Fruit fly (Drosophila melanogaster) whole organism, prepupa: Measurements from ENCODE around the gene AdipoR.

Experiments
- Blimp-1 ChIP-seq: fragments of 200-800 bp; sonication (Bioruptor generic); optimal IDR thresholded peaks from 3 replicates; lab custom pipeline; 2017; ENCODE audit warnings: missing biosample characterization, missing genetic modification characterization, mild to moderate bottlenecking, moderate library complexity, missing genetic modification reagents
- CG11902 ChIP-seq: fragments of 200-800 bp; sonication (Bioruptor generic); optimal IDR thresholded peaks from 3 replicates; lab custom pipeline; 2016; ENCODE audit warnings: missing biosample characterization, missing genetic modification characterization
- CG15336 ChIP-seq: fragments of 200-800 bp; sonication (Bioruptor generic); IDR thresholded peaks from 2 replicates; pipeline ENCODE4 v1.3.6; 2022; ENCODE audit warnings: missing biosample characterization, missing genetic modification characterization
- CG1621 ChIP-seq: fragments of 200-800 bp; sonication (Bioruptor generic); optimal IDR thresholded peaks from 3 replicates; lab custom pipeline; 2018; ENCODE audit warnings: missing biosample characterization, mild to moderate bottlenecking, missing genetic modification characterization
- CG3032 ChIP-seq: fragments of 200-800 bp; optimal IDR thresholded peaks from 2 replicates; lab custom pipeline; 2019; ENCODE audit warnings: missing biosample characterization, mild to moderate bottlenecking, missing genetic modification characterization, moderate library complexity
- CG31627 ChIP-seq: fragments of 200-800 bp; sonication (Bioruptor generic); optimal IDR thresholded peaks from 3 replicates; lab custom pipeline; 2016; ENCODE audit warnings: missing biosample characterization, missing genetic modification characterization
- CG32006 ChIP-seq: fragments of 200-800 bp; sonication (Bioruptor generic); optimal IDR thresholded peaks from 3 replicates; lab custom pipeline; 2017; ENCODE audit warnings: missing biosample characterization, mild to moderate bottlenecking, missing genetic modification characterization
- CG34406 ChIP-seq: fragments of 200-800 bp; sonication (Bioruptor generic); optimal IDR thresholded peaks from 3 replicates; lab custom pipeline; 2016; ENCODE audit warnings: missing biosample characterization, missing genetic modification characterization
- CG3919 ChIP-seq: fragments of 200-800 bp; sonication (Bioruptor generic); optimal IDR thresholded peaks from 3 replicates; lab custom pipeline; 2016; ENCODE audit warnings: missing biosample characterization, missing genetic modification characterization
- CG4318 ChIP-seq: fragments of 200-800 bp; sonication (Bioruptor generic); optimal IDR thresholded peaks from 3 replicates; lab custom pipeline; 2017; ENCODE audit warnings: missing biosample characterization, mild to moderate bottlenecking, missing genetic modification characterization
- CG6163 ChIP-seq: fragments of 200-800 bp; sonication (Bioruptor generic); IDR thresholded peaks from 3 replicates; pipeline ENCODE4 v1.3.6; 2022; ENCODE audit warnings: missing biosample characterization, missing genetic modification characterization
- CG6276 ChIP-seq: fragments of 200-800 bp; sonication (Bioruptor generic); optimal IDR thresholded peaks from 2 replicates; lab custom pipeline; 2017; ENCODE audit warnings: missing biosample characterization, mild to moderate bottlenecking, missing genetic modification characterization
- CG6792 ChIP-seq: fragments of 200-800 bp; sonication (Bioruptor generic); optimal IDR thresholded peaks from 3 replicates; lab custom pipeline; 2016; ENCODE audit warnings: missing biosample characterization, missing genetic modification characterization
- CG6854 ChIP-seq: fragments of 200-800 bp; sonication (Bioruptor generic); optimal IDR thresholded peaks from 2 replicates; lab custom pipeline; 2017; ENCODE audit warnings: missing biosample characterization, mild to moderate bottlenecking, missing genetic modification characterization
- CG7368 ChIP-seq: fragments of 200-800 bp; sonication (Bioruptor generic); optimal IDR thresholded peaks from 3 replicates; lab custom pipeline; 2016; ENCODE audit warnings: missing biosample characterization, missing genetic modification characterization
- CG8319 ChIP-seq: fragments of 200-800 bp; sonication (Bioruptor generic); optimal IDR thresholded peaks from 3 replicates; lab custom pipeline; 2016; ENCODE audit warnings: missing biosample characterization, missing genetic modification characterization
- CG8632 ChIP-seq: fragments of 200-800 bp; sonication (Bioruptor generic); optimal IDR thresholded peaks from 3 replicates; lab custom pipeline; 2016; ENCODE audit warnings: missing biosample characterization, missing genetic modification characterization
- CG9139 ChIP-seq: fragments of 200-800 bp; sonication (Bioruptor generic); optimal IDR thresholded peaks from 3 replicates; lab custom pipeline; 2017; ENCODE audit warnings: missing biosample characterization, mild to moderate bottlenecking, missing genetic modification characterization
- Eip75B ChIP-seq: fragments of 200-800 bp; sonication (Bioruptor generic); optimal IDR thresholded peaks from 3 replicates; lab custom pipeline; 2016; ENCODE audit warnings: missing biosample characterization, missing genetic modification characterization
- Eip78C ChIP-seq: fragments of 200-800 bp; sonication (Bioruptor generic); peaks from one replicate; lab custom pipeline; 2016; ENCODE audit warnings: missing biosample characterization, missing genetic modification characterization
- Ets21C ChIP-seq: fragments of 200-800 bp; sonication (Bioruptor generic); optimal IDR thresholded peaks from 3 replicates; lab custom pipeline; 2016; ENCODE audit warnings: missing biosample characterization, missing genetic modification characterization
- Ets96B ChIP-seq: fragments of 200-800 bp; optimal IDR thresholded peaks from 2 replicates; lab custom pipeline; 2019; ENCODE audit warnings: missing biosample characterization, mild to moderate bottlenecking, missing genetic modification characterization, moderate library complexity
- Gug ChIP-seq: fragments of 200-800 bp; sonication (Bioruptor generic); IDR thresholded peaks from 2 replicates; pipeline ENCODE4 v1.3.6; 2022; ENCODE audit warnings: missing biosample characterization, missing genetic modification characterization
- Hr39 ChIP-seq: fragments of 200-800 bp; sonication (Bioruptor generic); optimal IDR thresholded peaks from 2 replicates; lab custom pipeline; 2016; ENCODE audit warnings: missing biosample characterization, missing genetic modification characterization
- Met ChIP-seq: fragments of 200-800 bp; sonication (Bioruptor generic); optimal IDR thresholded peaks from 3 replicates; lab custom pipeline; 2016; ENCODE audit warnings: missing biosample characterization, missing genetic modification characterization
- OdsH ChIP-seq: fragments of 200-800 bp; sonication (Bioruptor generic); optimal IDR thresholded peaks from 3 replicates; lab custom pipeline; 2016; ENCODE audit warnings: missing biosample characterization, missing genetic modification characterization
- Smox ChIP-seq: fragments of 200-800 bp; sonication (Bioruptor generic); optimal IDR thresholded peaks from 3 replicates; lab custom pipeline; 2016; ENCODE audit warnings: missing biosample characterization, missing genetic modification characterization
- Sox102F ChIP-seq: fragments of 200-800 bp; sonication (Bioruptor generic); optimal IDR thresholded peaks from 2 replicates; lab custom pipeline; 2016; ENCODE audit warnings: missing biosample characterization, mild to moderate bottlenecking, missing genetic modification characterization
- Sox14 ChIP-seq: fragments of 200-800 bp; sonication (Bioruptor generic); optimal IDR thresholded peaks from 3 replicates; lab custom pipeline; 2016; ENCODE audit warnings: missing biosample characterization, missing genetic modification characterization
- Sox15 ChIP-seq: fragments of 200-800 bp; sonication (Bioruptor generic); optimal IDR thresholded peaks from 3 replicates; lab custom pipeline; 2016; ENCODE audit warnings: missing biosample characterization, missing genetic modification characterization
- acj6 ChIP-seq: fragments of 200-800 bp; sonication (Bioruptor generic); optimal IDR thresholded peaks from 3 replicates; lab custom pipeline; 2016; ENCODE audit warnings: missing biosample characterization, missing genetic modification characterization
- dac ChIP-seq: fragments of 200-800 bp; sonication (Bioruptor generic); optimal IDR thresholded peaks from 2 replicates; lab custom pipeline; 2017; ENCODE audit warnings: missing biosample characterization, mild to moderate bottlenecking, missing genetic modification characterization
- esn ChIP-seq: fragments of 200-800 bp; sonication (Bioruptor generic); optimal IDR thresholded peaks from 2 replicates; lab custom pipeline; 2016; ENCODE audit warnings: missing biosample characterization, mild to moderate bottlenecking, missing genetic modification characterization, moderate library complexity
- fd85E ChIP-seq: fragments of 200-800 bp; sonication (Bioruptor generic); optimal IDR thresholded peaks from 3 replicates; lab custom pipeline; 2016; ENCODE audit warnings: missing biosample characterization, missing genetic modification characterization
- fkh ChIP-seq: fragments of 200-800 bp; sonication (Bioruptor generic); optimal IDR thresholded peaks from 3 replicates; lab custom pipeline; 2017; ENCODE audit warnings: missing biosample characterization, mild to moderate bottlenecking, missing genetic modification characterization, moderate library complexity
- lz ChIP-seq: fragments of 200-800 bp; sonication (Bioruptor generic); optimal IDR thresholded peaks from 3 replicates; lab custom pipeline; 2016; ENCODE audit warnings: missing biosample characterization, missing genetic modification characterization
- net ChIP-seq: fragments of 200-800 bp; sonication (Bioruptor generic); optimal IDR thresholded peaks from 3 replicates; lab custom pipeline; 2016; ENCODE audit warnings: missing biosample characterization, missing genetic modification characterization
- pdm3 ChIP-seq: fragments of 200-800 bp; sonication (Bioruptor generic); optimal IDR thresholded peaks from 3 replicates; lab custom pipeline; 2016; ENCODE audit warnings: missing biosample characterization, missing genetic modification characterization
- salr ChIP-seq, 2 experiments: fragments of 200-800 bp; sonication (Bioruptor generic); optimal IDR thresholded peaks; 3 replicates each; lab custom pipeline; 2016 to 2018; ENCODE audit warnings: missing biosample characterization in 2 of 2, missing genetic modification characterization in 2 of 2, mild to moderate bottlenecking in 1 of 2
- ss ChIP-seq, 2 experiments: fragments of 200-800 bp; sonication (Bioruptor generic); optimal IDR thresholded peaks; 2 replicates in 1 of 2; 3 replicates in 1 of 2; lab custom pipeline; 2017 to 2018; ENCODE audit warnings: mild to moderate bottlenecking in 2 of 2, missing biosample characterization in 2 of 2, missing genetic modification characterization in 2 of 2, moderate library complexity in 1 of 2
- svp ChIP-seq: fragments of 200-800 bp; sonication (Bioruptor generic); peaks from one replicate; lab custom pipeline; 2016; ENCODE audit warnings: missing biosample characterization, missing genetic modification characterization
- topi ChIP-seq: fragments of 200-800 bp; sonication (Bioruptor generic); optimal IDR thresholded peaks from 3 replicates; lab custom pipeline; 2016; ENCODE audit warnings: missing biosample characterization, missing genetic modification characterization
- vri ChIP-seq: fragments of 200-800 bp; sonication (Bioruptor generic); optimal IDR thresholded peaks from 3 replicates; lab custom pipeline; 2016; ENCODE audit warnings: missing biosample characterization, mild to moderate bottlenecking, missing genetic modification characterization

The AdipoR gene

DNA sequence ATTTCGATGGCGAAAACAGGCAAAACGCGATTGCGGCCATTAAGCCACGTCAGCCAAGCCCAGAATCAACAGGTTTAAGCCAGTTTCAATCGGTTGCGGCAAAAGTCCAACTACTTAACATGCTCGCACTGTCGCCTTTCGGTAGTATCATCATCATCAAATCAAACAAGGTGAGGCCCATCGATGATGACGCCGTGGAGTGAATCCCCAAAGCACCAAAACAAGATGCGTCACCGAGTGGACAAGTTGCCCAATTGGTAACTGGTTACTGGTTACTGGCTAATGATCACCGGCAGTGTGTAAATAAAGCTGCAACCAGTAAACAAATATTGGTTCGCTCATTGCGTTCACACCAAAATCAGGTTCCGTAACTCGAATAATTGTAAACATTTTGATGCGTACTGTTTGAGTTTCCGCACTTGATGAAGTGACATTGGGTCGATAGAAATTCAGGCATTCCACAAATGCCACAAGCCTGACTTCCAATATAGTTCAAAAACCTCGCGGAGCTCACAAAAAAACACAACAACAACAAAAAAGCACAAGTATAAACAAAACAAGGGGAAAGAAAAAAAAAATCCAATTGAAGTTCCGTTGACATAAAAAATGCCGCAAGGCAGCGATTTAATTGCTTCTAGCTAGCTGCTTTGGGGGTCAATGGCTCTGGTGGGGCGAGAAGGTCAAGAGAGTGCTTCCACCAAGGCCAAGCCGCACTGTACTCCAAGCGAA, 23.1 kb downstream of the AdipoR start:
- TF ChIP-seq CG3032 (tag; lab: Kevin White, UChicago) = no peak
- TF ChIP-seq Ets96B (tag; lab: Kevin White, UChicago) = no peak
- peak; percentile 27 for TF ChIP-seq pdm3
- peak; percentile 7 for TF ChIP-seq topi (GFP tag; lab: Kevin White, UChicago)
- peak; percentile 30 for TF ChIP-seq Hr39
- TF ChIP-seq Gug (GFP tag; lab: Robert Waterston, UW) = no peak
- peak; percentile 28 for TF ChIP-seq Smox (GFP tag; lab: Kevin White, UChicago)
- TF ChIP-seq CG8632 (GFP tag; lab: Kevin White, UChicago) = peak; percentile 23
- no peak for TF ChIP-seq CG6163 (GFP tag; lab: Robert Waterston, UW)
- no peak for TF ChIP-seq CG4318 (GFP tag; lab: Kevin White, UChicago)
- TF ChIP-seq CG34406 (GFP tag; lab: Kevin White, UChicago) = peak; percentile 10
- no peak for TF ChIP-seq vri (GFP tag; lab: Kevin White, UChicago)
- TF ChIP-seq CG6792 = peak; percentile 4
- TF ChIP-seq CG1621 (tag; lab: Kevin White, UChicago) = no peak
- TF ChIP-seq salr (GFP tag; optimal IDR thresholded peaks at IDR 0.05; lab: Kevin White, UChicago) = no peak
- no peak for TF ChIP-seq dac (GFP tag; lab: Kevin White, UChicago)
- peak; percentile 6 for TF ChIP-seq CG32006 (GFP tag; lab: Kevin White, UChicago)
- peak; percentile 29 for TF ChIP-seq CG31627 (GFP tag; lab: Kevin White, UChicago)
- TF ChIP-seq Eip78C = peak; percentile 82
- peak; percentile 14 for TF ChIP-seq net (GFP tag; lab: Kevin White, UChicago)
- TF ChIP-seq CG3919 (GFP tag; lab: Kevin White, UChicago) = peak; percentile 13
- no peak for TF ChIP-seq Sox14 (GFP tag; lab: Kevin White, UChicago)
- TF ChIP-seq ss (GFP tag; optimal IDR thresholded peaks at IDR 0.05; lab: Kevin White, UChicago) = peak in 1 of 2 experiments; percentile 18
- no peak for TF ChIP-seq CG6276
- TF ChIP-seq Ets21C (GFP tag; lab: Kevin White, UChicago) = peak; percentile 18
- TF ChIP-seq Blimp-1 (GFP tag; lab: Kevin White, UChicago) = peak; percentile 27
- TF ChIP-seq CG15336 (GFP tag; lab: Robert Waterston, UW) = no peak
- peak; percentile 19 for TF ChIP-seq lz (GFP tag; lab: Kevin White, UChicago)
- peak; percentile 23 for TF ChIP-seq CG7368
- peak; percentile 12 for TF ChIP-seq Sox102F (GFP tag; lab: Kevin White, UChicago)
- peak; percentile 1 for TF ChIP-seq Eip75B
- TF ChIP-seq acj6 (GFP tag; lab: Kevin White, UChicago) = no peak
- peak; percentile 49 for TF ChIP-seq esn
- TF ChIP-seq CG6854 (GFP tag; lab: Kevin White, UChicago) = peak; percentile 38
- TF ChIP-seq Sox15 (GFP tag; lab: Kevin White, UChicago) = peak; percentile 4
- peak; percentile 86 for TF ChIP-seq svp
- TF ChIP-seq CG11902 (GFP tag; lab: Kevin White, UChicago) = no peak
- TF ChIP-seq OdsH (GFP tag; lab: Kevin White, UChicago) = peak; percentile 15
- TF ChIP-seq CG9139 (GFP tag; lab: Kevin White, UChicago) = no peak
- TF ChIP-seq Met = peak; percentile 27
- no peak for TF ChIP-seq CG8319 (GFP tag; lab: Kevin White, UChicago)
- peak; percentile 89 for TF ChIP-seq fkh (GFP tag; lab: Kevin White, UChicago)
- peak; percentile 14 for TF ChIP-seq fd85E (GFP tag; lab: Kevin White, UChicago)
